Worm (Caenorhabditis elegans): ENCODE results near the gene ags-3.
A peak's percentile ranks its signal among the peaks of the same experiment; 100 is the strongest.

ags-3 gene

DNA sequence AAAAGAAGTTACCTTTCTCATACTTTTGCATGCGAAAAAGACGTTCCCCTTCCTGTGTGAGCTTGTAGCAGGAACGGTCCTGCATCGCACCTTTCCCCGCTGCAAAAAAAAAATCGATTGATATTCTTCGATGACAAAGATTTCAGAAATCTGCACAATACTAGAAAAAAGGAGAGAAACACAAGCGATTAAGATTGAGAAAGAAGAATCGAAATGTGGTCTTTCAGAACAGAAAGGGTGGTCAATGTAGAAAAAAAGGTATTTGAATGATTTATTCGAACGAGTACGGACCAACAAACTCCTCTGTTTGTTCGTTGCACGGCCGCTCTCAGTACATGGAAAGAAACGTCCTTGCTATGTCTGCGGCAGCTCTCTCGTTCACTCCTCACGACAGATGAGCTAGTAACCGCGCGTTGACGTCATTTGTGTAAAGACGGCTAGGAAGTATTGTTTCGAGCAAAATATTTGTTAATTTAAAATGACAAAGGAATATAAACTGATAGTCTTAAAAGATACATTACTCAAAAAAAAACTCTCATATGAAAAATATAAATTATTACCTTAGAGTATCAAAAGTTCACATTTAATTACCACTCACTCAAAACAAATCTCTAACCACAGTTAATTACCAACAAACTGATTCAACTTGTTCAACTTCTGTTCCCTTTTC lies 5.3 kb downstream of the ags-3 start, which contains the start of gene ift-81:
Gene ift-81 (plus strand): TSS at position 620 of the 670 bp plus-strand sequence.
- peak; percentile 82 for TF ChIP-seq ztf-18 (tag; optimal IDR thresholded peaks at IDR 0.05)
- TF ChIP-seq tbx-9 (tag; optimal IDR thresholded peaks at IDR 0.05; ENCODE audit: borderline replicate concordance) = no peak
- TF ChIP-seq lin-40 (tag; optimal IDR thresholded peaks at IDR 0.05) = peak; percentile 32
- TF ChIP-seq K12H6.12 (tag; optimal IDR thresholded peaks at IDR 0.05) = peak; percentile 10

ce11 chrX:5293862-5294261 lies 9.5 kb downstream of the ags-3 start:
- TF ChIP-seq nhr-90 (tag; optimal IDR thresholded peaks at IDR 0.05) (no peak), B0035.1 (tag; optimal IDR thresholded peaks at IDR 0.05) (no peak), snpc-4 (GFP tag; optimal IDR thresholded peaks at IDR 0.05) (no peak), snpc-4 (tag; optimal IDR thresholded peaks at IDR 0.05) (no peak), ztf-25 (GFP tag; IDR thresholded peaks at IDR 0.05) (no peak), F33H1.4 (GFP tag; IDR thresholded peaks at IDR 0.05) (no peak), Y56A3A.18 (GFP tag; IDR thresholded peaks at IDR 0.05) (no peak), Y53F4B.3 (GFP tag; IDR thresholded peaks at IDR 0.05) (no peak), zfh-2 (GFP tag; conservative IDR thresholded peaks at IDR 0.05) (no peak), aptf-3 (GFP tag; IDR thresholded peaks at IDR 0.05) (no peak)

ce11 chrX:5289106-5289505 lies 14.3 kb downstream of the ags-3 start:
- no peak for TF ChIP-seq aptf-3 (GFP tag; IDR thresholded peaks at IDR 0.05)
- no peak for TF ChIP-seq ets-4 (GFP tag; optimal IDR thresholded peaks at IDR 0.05)
- no peak for TF ChIP-seq F57A8.1 (GFP tag; optimal IDR thresholded peaks at IDR 0.05)
- TF ChIP-seq nhr-179 (tag; optimal IDR thresholded peaks at IDR 0.05) = no peak
- no peak for TF ChIP-seq lin-26 (GFP tag; IDR thresholded peaks at IDR 0.05)
- TF ChIP-seq ceh-27 (GFP tag; optimal IDR thresholded peaks at IDR 0.05) = no peak
- TF ChIP-seq ceh-100 (GFP tag; IDR thresholded peaks at IDR 0.05) = no peak
- TF ChIP-seq ama-1 (optimal IDR thresholded peaks at IDR 0.05) = no peak
- no peak for TF ChIP-seq ama-1 (GFP tag; optimal IDR thresholded peaks at IDR 0.05)
- TF ChIP-seq pha-4 (tag; optimal IDR thresholded peaks at IDR 0.05) = no peak
- no peak for TF ChIP-seq lsl-1 (GFP tag; optimal IDR thresholded peaks at IDR 0.05)
- TF ChIP-seq T07F8.4 (tag; optimal IDR thresholded peaks at IDR 0.05) = no peak
- TF ChIP-seq die-1 (tag; optimal IDR thresholded peaks at IDR 0.05) = no peak
- no peak for TF ChIP-seq madf-3 (GFP tag; IDR thresholded peaks at IDR 0.05)
- no peak for TF ChIP-seq repo-1 (tag; optimal IDR thresholded peaks at IDR 0.05)

DNA sequence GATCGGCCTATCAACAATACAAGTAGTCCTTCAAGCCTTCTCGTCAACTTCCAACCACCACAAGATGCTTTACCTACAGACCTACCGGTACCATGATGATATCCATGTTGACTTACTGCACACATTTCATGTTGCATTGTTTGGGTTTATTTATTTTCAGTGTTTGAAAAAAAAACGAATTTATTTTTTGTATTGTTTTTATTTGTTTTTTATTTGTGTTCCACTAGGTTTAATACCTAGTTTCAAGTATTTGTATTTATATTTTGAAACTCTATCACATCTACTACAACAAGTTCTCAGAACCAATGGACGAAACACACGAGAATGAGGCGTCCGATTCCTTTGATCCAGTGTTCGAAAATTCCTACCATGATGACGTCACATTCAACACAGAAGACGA lies 19.9 kb downstream of the ags-3 start, which contains the start of gene vps-41:
Gene vps-41 (plus strand): TSS at position 301 of the 400 bp plus-strand sequence.
- TF ChIP-seq cebp-2 (GFP tag; IDR thresholded peaks at IDR 0.05) (no peak), ztf-26 (tag; optimal IDR thresholded peaks at IDR 0.05) (no peak), madf-3 (GFP tag; IDR thresholded peaks at IDR 0.05) (no peak), nhr-90 (tag; optimal IDR thresholded peaks at IDR 0.05) (no peak), ztf-6 (GFP tag; IDR thresholded peaks at IDR 0.05) (no peak), madf-10 (tag; optimal IDR thresholded peaks at IDR 0.05) (no peak), ceh-40 (GFP tag; IDR thresholded peaks at IDR 0.05) (no peak), F33H1.4 (GFP tag; IDR thresholded peaks at IDR 0.05) (no peak), ztf-3 (GFP tag; optimal IDR thresholded peaks at IDR 0.05) (no peak), repo-1 (tag; optimal IDR thresholded peaks at IDR 0.05) (no peak), akir-1 (GFP tag; optimal IDR thresholded peaks at IDR 0.05) (no peak), B0035.1 (tag; optimal IDR thresholded peaks at IDR 0.05) (no peak), xnd-1 (tag; optimal IDR thresholded peaks at IDR 0.05) (no peak), nhr-120 (GFP tag; IDR thresholded peaks at IDR 0.05) (no peak), hmg-20 (GFP tag; IDR thresholded peaks at IDR 0.05) (no peak), lin-40 (tag; optimal IDR thresholded peaks at IDR 0.05) (no peak), rpc-1 (optimal IDR thresholded peaks at IDR 0.05) (no peak), rpc-1 (tag; optimal IDR thresholded peaks at IDR 0.05) (no peak), bed-2 (GFP tag; IDR thresholded peaks at IDR 0.05) (no peak), ztf-18 (tag; optimal IDR thresholded peaks at IDR 0.05) (no peak), ztf-22 (GFP tag; optimal IDR thresholded peaks at IDR 0.05) (no peak)
